Fruit fly (Drosophila melanogaster): ENCODE measurements around the gene CG7329.

DNA sequence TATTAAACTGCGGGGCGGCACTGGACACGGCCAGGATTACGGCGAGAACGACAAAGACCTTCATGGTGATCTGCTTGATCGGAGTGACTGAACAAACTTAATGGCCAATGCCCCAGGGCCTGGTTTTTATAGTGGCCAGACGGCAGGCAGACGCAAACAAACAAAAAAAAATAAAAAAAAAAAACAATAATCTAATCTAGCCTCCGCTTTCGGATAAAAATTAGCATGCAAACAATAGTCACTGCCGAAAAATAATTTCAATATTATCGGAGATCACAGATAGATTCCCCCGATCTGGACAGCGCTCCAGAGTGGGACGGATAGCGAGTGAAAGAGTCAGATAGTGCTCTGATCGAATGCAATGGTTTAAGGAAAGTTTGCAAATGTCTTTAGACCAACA, 46.0 kb upstream of the CG7329 start, which contains the start of gene CG7299:
- TF ChIP-seq CG11617 (GFP tag; optimal IDR thresholded peaks at IDR 0.05): no peak
- TF ChIP-seq kay (GFP tag; ENCODE audit: borderline replicate concordance): no peak

Data from whole organism, adult.